Worm (Caenorhabditis elegans) whole organism, L4 larva: ENCODE data around the gene F53E4.1.

Source experiments
- D1046.2 ChIP-seq: fragments of 200-800 bp; sonication (Bioruptor generic); IDR thresholded peaks from 2 replicates; pipeline ENCODE4 v1.3.6; 2022; ENCODE audit warnings: missing genetic modification characterization, missing compliant biosample characterization
- F26F4.8 ChIP-seq: fragments of 200-800 bp; sonication (Bioruptor generic); conservative IDR thresholded peaks from 2 replicates; pipeline ENCODE4 v1.3.6; 2022; ENCODE audit warnings: missing genetic modification characterization, missing compliant biosample characterization
- F37D6.2 ChIP-seq: sonication (generic microtip); optimal IDR thresholded peaks from 2 replicates; lab custom pipeline; 2016; ENCODE audit warnings: mild to moderate bottlenecking, missing genetic modification characterization, missing compliant biosample characterization
- F49E8.2 ChIP-seq: sonication (generic microtip); optimal IDR thresholded peaks from 2 replicates; lab custom pipeline; 2016; ENCODE audit warnings: missing compliant biosample characterization, mild to moderate bottlenecking, missing genetic modification characterization, borderline replicate concordance
- Y48G9A.11 ChIP-seq: fragments of 200-800 bp; sonication (Bioruptor generic); IDR thresholded peaks from 2 replicates; pipeline ENCODE4 v1.3.6; 2022; ENCODE audit warnings: missing genetic modification reagents, missing genetic modification characterization, missing compliant biosample characterization
- Y5F2A.4 ChIP-seq: fragments of 200-800 bp; sonication (Bioruptor generic); optimal IDR thresholded peaks from 2 replicates; lab custom pipeline; 2018; ENCODE audit warnings: mild to moderate bottlenecking, missing genetic modification characterization, missing compliant biosample characterization
- ZK337.2 ChIP-seq: fragments of 200-800 bp; sonication (Bioruptor generic); IDR thresholded peaks from 2 replicates; pipeline ENCODE4 v1.3.6; 2022; ENCODE audit warnings: missing genetic modification reagents, missing genetic modification characterization, missing compliant biosample characterization
- aha-1 ChIP-seq: fragments of 150-350 bp; peaks from one replicate; lab custom pipeline; 2014; ENCODE audit warnings: missing biosample characterization, missing genetic modification characterization
- ceh-20 ChIP-seq: fragments of 200-800 bp; sonication (Bioruptor generic); IDR thresholded peaks from 2 replicates; pipeline ENCODE4 v1.3.6; 2022; ENCODE audit warnings: missing genetic modification reagents, missing genetic modification characterization, missing compliant biosample characterization
- ceh-28 ChIP-seq: fragments of 150-350 bp; optimal IDR thresholded peaks from 2 replicates; lab custom pipeline; 2014; ENCODE audit warnings: missing biosample characterization, missing genetic modification reagents, missing genetic modification characterization
- ceh-82 ChIP-seq: sonication (generic microtip); optimal IDR thresholded peaks from 2 replicates; lab custom pipeline; 2017; ENCODE audit warnings: missing biosample characterization, missing genetic modification characterization
- ces-1 ChIP-seq: fragments of 150-350 bp; sonication (generic microtip); optimal IDR thresholded peaks from 4 replicates; lab custom pipeline; 2014; ENCODE audit warnings: missing biosample characterization, missing genetic modification reagents, missing genetic modification characterization
- daf-16 ChIP-seq, 3 experiments: sonication (generic microtip); optimal IDR thresholded peaks; 2 replicates each; lab custom pipeline; 2016 to 2017; ENCODE audit warnings: missing genetic modification characterization in 3 of 3, missing genetic modification reagents in 3 of 3, mild to moderate bottlenecking in 2 of 3, missing compliant biosample characterization in 2 of 3, missing biosample characterization in 1 of 3, moderate library complexity in 1 of 3
- daf-19 ChIP-seq: fragments of 200-800 bp; sonication (Bioruptor generic); conservative IDR thresholded peaks from 2 replicates; pipeline ENCODE4 v1.3.6; 2022; ENCODE audit warnings: missing genetic modification characterization, missing compliant biosample characterization
- dmd-6 ChIP-seq: fragments of 200-800 bp; sonication (Bioruptor generic); IDR thresholded peaks from 2 replicates; pipeline ENCODE4 v1.3.6; 2022; ENCODE audit warnings: missing genetic modification reagents, missing genetic modification characterization, missing compliant biosample characterization
- duxl-1 ChIP-seq: sonication (generic microtip); optimal IDR thresholded peaks from 2 replicates; lab custom pipeline; 2016; ENCODE audit warnings: mild to moderate bottlenecking, missing genetic modification characterization, moderate library complexity, missing compliant biosample characterization; ENCODE audit not compliant: poor library complexity
- egl-43 ChIP-seq: fragments of 200-800 bp; sonication (Bioruptor generic); IDR thresholded peaks from 2 replicates; pipeline ENCODE4 v1.3.6; 2022; ENCODE audit warnings: missing genetic modification reagents, missing genetic modification characterization, missing compliant biosample characterization
- gei-8 ChIP-seq: fragments of 200-800 bp; sonication (Bioruptor generic); optimal IDR thresholded peaks from 2 replicates; lab custom pipeline; 2018; ENCODE audit warnings: mild to moderate bottlenecking, missing genetic modification characterization, missing compliant biosample characterization
- hif-1 ChIP-seq, 2 experiments: sonication (generic microtip); optimal IDR thresholded peaks; 2 replicates each; lab custom pipeline; 2016 to 2017; ENCODE audit warnings: missing compliant biosample characterization in 2 of 2, missing genetic modification characterization in 2 of 2, missing genetic modification reagents in 2 of 2, missing genotype in 2 of 2, mild to moderate bottlenecking in 1 of 2
- hlh-30 ChIP-seq: sonication (generic microtip); optimal IDR thresholded peaks from 2 replicates; lab custom pipeline; 2017; ENCODE audit warnings: antibody characterized with exemption, mild to moderate bottlenecking, missing genetic modification characterization, missing compliant biosample characterization; ENCODE audit not compliant: insufficient read depth
- hmg-1.1 ChIP-seq: fragments of 200-800 bp; sonication (Bioruptor generic); IDR thresholded peaks from 2 replicates; pipeline ENCODE4 v1.3.6; 2022; ENCODE audit warnings: missing genetic modification reagents, missing genetic modification characterization, missing compliant biosample characterization
- jun-1 ChIP-seq: fragments of 150-350 bp; optimal IDR thresholded peaks from 2 replicates; lab custom pipeline; 2014; ENCODE audit warnings: missing biosample characterization, missing genetic modification reagents, missing genetic modification characterization
- lim-7 ChIP-seq: fragments of 200-800 bp; sonication (Bioruptor generic); IDR thresholded peaks from 2 replicates; pipeline ENCODE4 v1.3.6; 2022; ENCODE audit warnings: missing genetic modification characterization, missing compliant biosample characterization
- lin-1 ChIP-seq: fragments of 200-800 bp; sonication (Bioruptor generic); IDR thresholded peaks from 2 replicates; pipeline ENCODE4 v1.3.6; 2022; ENCODE audit warnings: missing genetic modification reagents, missing genetic modification characterization, missing compliant biosample characterization
- lin-13 ChIP-seq: fragments of 150-350 bp; optimal IDR thresholded peaks from 2 replicates; lab custom pipeline; 2014; ENCODE audit warnings: missing biosample characterization, missing genetic modification reagents, missing genetic modification characterization
- lin-29 ChIP-seq: fragments of 200-800 bp; sonication (Bioruptor generic); IDR thresholded peaks from 2 replicates; pipeline ENCODE4 v1.3.6; 2022; ENCODE audit warnings: missing genetic modification reagents, missing genetic modification characterization, missing compliant biosample characterization
- mdt-29 ChIP-seq: fragments of 200-800 bp; sonication (Bioruptor generic); IDR thresholded peaks from 2 replicates; pipeline ENCODE4 v1.3.6; 2022; ENCODE audit warnings: missing genetic modification reagents, missing genetic modification characterization, missing compliant biosample characterization
- mep-1 ChIP-seq: fragments of 150-350 bp; sonication (generic microtip); optimal IDR thresholded peaks from 3 replicates; lab custom pipeline; 2014; ENCODE audit warnings: missing biosample characterization, missing genetic modification characterization
- mxl-2 ChIP-seq: fragments of 200-800 bp; sonication (Bioruptor generic); conservative IDR thresholded peaks from 2 replicates; pipeline ENCODE4 v1.3.6; 2022; ENCODE audit warnings: missing genetic modification reagents, missing genetic modification characterization, missing compliant biosample characterization
- mxl-3 ChIP-seq: fragments of 200-800 bp; sonication (Bioruptor generic); optimal IDR thresholded peaks from 2 replicates; lab custom pipeline; 2018; ENCODE audit warnings: mild to moderate bottlenecking, missing genetic modification characterization, missing compliant biosample characterization
- nhr-10 ChIP-seq: fragments of 150-350 bp; optimal IDR thresholded peaks from 2 replicates; lab custom pipeline; 2014; ENCODE audit warnings: missing biosample characterization, missing genetic modification characterization
- nhr-102 ChIP-seq: sonication (generic microtip); optimal IDR thresholded peaks from 2 replicates; lab custom pipeline; 2016; ENCODE audit warnings: mild to moderate bottlenecking, missing genetic modification characterization, moderate library complexity, missing compliant biosample characterization
- nhr-42 ChIP-seq: fragments of 200-800 bp; sonication (Bioruptor generic); IDR thresholded peaks from 2 replicates; pipeline ENCODE4 v1.3.6; 2022; ENCODE audit warnings: missing genetic modification characterization, missing compliant biosample characterization
- nhr-48 ChIP-seq: sonication (generic microtip); optimal IDR thresholded peaks from 2 replicates; lab custom pipeline; 2016; ENCODE audit warnings: mild to moderate bottlenecking, missing genetic modification characterization, missing compliant biosample characterization
- nhr-6 ChIP-seq: fragments of 150-350 bp; optimal IDR thresholded peaks from 2 replicates; lab custom pipeline; 2014; ENCODE audit warnings: missing biosample characterization, missing genetic modification characterization
- php-3 ChIP-seq: fragments of 200-800 bp; sonication (Bioruptor generic); IDR thresholded peaks from 2 replicates; pipeline ENCODE4 v1.3.6; 2022; ENCODE audit warnings: missing genetic modification reagents, missing genetic modification characterization, missing compliant biosample characterization
- pqm-1 ChIP-seq: sonication (generic microtip); optimal IDR thresholded peaks from 2 replicates; lab custom pipeline; 2017; ENCODE audit warnings: missing biosample characterization, missing genetic modification characterization
- saeg-2 ChIP-seq: fragments of 200-800 bp; sonication (Bioruptor generic); IDR thresholded peaks from 2 replicates; pipeline ENCODE4 v1.3.6; 2022; ENCODE audit warnings: missing genetic modification reagents, missing genetic modification characterization, missing compliant biosample characterization
- sdz-12 ChIP-seq: fragments of 200-800 bp; sonication (Bioruptor generic); optimal IDR thresholded peaks from 2 replicates; lab custom pipeline; 2018; ENCODE audit warnings: mild to moderate bottlenecking, missing genetic modification characterization, missing compliant biosample characterization
- skn-1 ChIP-seq: fragments of 150-350 bp; optimal IDR thresholded peaks from 2 replicates; lab custom pipeline; 2014; ENCODE audit warnings: missing biosample characterization, missing genetic modification characterization
- snpc-1.2 ChIP-seq: fragments of 200-800 bp; sonication (Bioruptor generic); IDR thresholded peaks from 2 replicates; pipeline ENCODE4 v1.3.6; 2022; ENCODE audit warnings: missing genetic modification reagents, missing genetic modification characterization, missing compliant biosample characterization
- snpc-4 ChIP-seq: fragments of 150-350 bp; optimal IDR thresholded peaks from 2 replicates; lab custom pipeline; 2014; ENCODE audit warnings: missing biosample characterization, missing genetic modification characterization
- tag-97 ChIP-seq: fragments of 200-800 bp; sonication (Bioruptor generic); IDR thresholded peaks from 2 replicates; pipeline ENCODE4 v1.3.6; 2022; ENCODE audit warnings: missing genetic modification characterization, missing compliant biosample characterization
- vab-7 ChIP-seq: fragments of 200-800 bp; sonication (Bioruptor generic); IDR thresholded peaks from 2 replicates; pipeline ENCODE4 v1.3.6; 2022; ENCODE audit warnings: missing genetic modification reagents, missing genetic modification characterization, missing compliant biosample characterization
- zag-1 ChIP-seq: fragments of 150-350 bp; optimal IDR thresholded peaks from 2 replicates; lab custom pipeline; 2014; ENCODE audit warnings: missing biosample characterization, missing genetic modification characterization
- zfp-2 ChIP-seq: sonication (generic microtip); optimal IDR thresholded peaks from 2 replicates; lab custom pipeline; 2016; ENCODE audit warnings: mild to moderate bottlenecking, missing genetic modification characterization, missing compliant biosample characterization
- zfp-3 ChIP-seq: fragments of 200-800 bp; sonication (Bioruptor generic); conservative IDR thresholded peaks from 2 replicates; pipeline ENCODE4 v1.3.6; 2022; ENCODE audit warnings: missing genetic modification reagents, missing genetic modification characterization, missing compliant biosample characterization
- zip-11 ChIP-seq: fragments of 200-800 bp; sonication (Bioruptor generic); IDR thresholded peaks from 2 replicates; pipeline ENCODE4 v1.3.6; 2022; ENCODE audit warnings: missing genetic modification characterization, missing compliant biosample characterization
- zip-2 ChIP-seq: fragments of 150-350 bp; optimal IDR thresholded peaks from 2 replicates; lab custom pipeline; 2014; ENCODE audit warnings: missing biosample characterization, missing genetic modification characterization

Gene F53E4.1

DNA sequence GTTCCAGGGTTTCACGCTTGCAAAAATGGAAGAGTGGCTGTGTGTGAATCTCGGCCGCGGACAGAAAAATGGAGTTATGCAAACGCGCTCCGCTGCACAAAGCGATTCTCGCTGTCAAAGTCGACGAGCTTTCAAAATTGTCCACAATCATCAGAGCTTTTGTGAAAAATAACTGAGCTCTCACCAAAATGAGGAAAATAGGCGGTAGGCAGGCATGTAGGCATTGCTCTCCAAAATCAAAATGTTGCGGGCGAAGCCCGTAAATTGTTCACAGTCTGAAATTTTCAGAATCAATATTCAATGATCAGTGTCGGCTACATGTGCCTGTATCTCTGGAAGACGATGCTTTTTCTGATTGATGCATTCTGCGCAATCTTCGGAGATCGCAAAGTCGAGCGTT lies 770 bp upstream of the F53E4.1 start, which contains the start of gene K06B4.4 (continued):
- TF ChIP-seq snpc-4 (no peak), mep-1 (tag; lab: Kevin White, UChicago) (no peak), pqm-1 (tag; lab: Kevin White, UChicago) (no peak), zip-11 (GFP tag; lab: Robert Waterston, UW) (no peak)

DNA sequence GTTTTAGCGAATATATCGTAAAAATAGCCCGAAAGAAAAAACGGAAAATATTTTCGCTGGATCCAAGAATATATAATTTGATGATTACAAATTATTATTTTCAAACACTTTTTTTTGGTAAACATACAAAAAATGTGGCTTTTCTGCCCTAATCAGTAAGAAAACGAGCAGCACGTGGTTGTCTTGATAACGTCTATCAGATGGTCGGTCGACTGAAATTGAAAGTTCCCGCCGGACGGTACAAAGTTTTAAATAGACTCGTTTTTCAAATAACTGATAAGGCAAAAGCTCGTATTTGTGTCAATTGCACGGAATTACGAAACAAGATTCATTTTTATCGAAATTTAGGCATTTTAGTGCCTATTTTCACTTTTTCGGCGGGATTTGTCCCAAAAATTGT lies 1.4 kb downstream of the F53E4.1 start:
- TF ChIP-seq zip-2 (tag; lab: Kevin White, UChicago) (no peak), nhr-48 (tag; lab: Kevin White, UChicago) (peak; percentile 68), php-3 (GFP tag; lab: Robert Waterston, UW) (peak; percentile 63; the same call in 1 of the 2 replicates), snpc-4 (no peak), tag-97 (no peak), nhr-102 (tag; lab: Kevin White, UChicago) (peak; percentile 70), sdz-12 (GFP tag; lab: Kevin White, UChicago) (no peak), daf-16 (GFP tag; optimal IDR thresholded peaks at IDR 0.05; lab: Kevin White, UChicago) (peak in 1 of 2 experiments; percentile 77), daf-16 (tag; optimal IDR thresholded peaks at IDR 0.05; lab: Kevin White, UChicago) (peak; percentile 99), ces-1 (GFP tag; lab: Kevin White, UChicago) (no peak), snpc-1.2 (GFP tag; lab: Robert Waterston, UW) (no peak), zag-1 (no peak), Y5F2A.4 (GFP tag; lab: Kevin White, UChicago) (no peak), mxl-3 (GFP tag; lab: Kevin White, UChicago) (peak; percentile 85), ceh-28 (tag; lab: Kevin White, UChicago) (no peak), daf-19 (GFP tag; lab: Robert Waterston, UW) (no peak), gei-8 (GFP tag; lab: Kevin White, UChicago) (no peak), ZK337.2 (GFP tag; lab: Robert Waterston, UW) (no peak), Y48G9A.11 (GFP tag; lab: Robert Waterston, UW) (no peak), ceh-82 (tag; lab: Kevin White, UChicago) (no peak), hmg-1.1 (GFP tag; lab: Robert Waterston, UW) (no peak), egl-43 (GFP tag; lab: Robert Waterston, UW) (no peak), aha-1 (tag; lab: Kevin White, UChicago) (no peak), dmd-6 (GFP tag; lab: Robert Waterston, UW) (peak; percentile 99), nhr-42 (no peak), F49E8.2 (tag; lab: Kevin White, UChicago) (no peak), hlh-30 (tag; lab: Kevin White, UChicago) (peak; percentile 61), lim-7 (GFP tag; lab: Robert Waterston, UW) (no peak), duxl-1 (tag; lab: Kevin White, UChicago) (no peak), mxl-2 (GFP tag; lab: Robert Waterston, UW) (no peak), hif-1 (tag; optimal IDR thresholded peaks at IDR 0.05; lab: Kevin White, UChicago) (peak in 1 of 2 experiments; percentile 80), lin-1 (GFP tag; lab: Robert Waterston, UW) (0 out of 2 replicates have a peak, but pooled peaks have one; percentile 47), saeg-2 (0 out of 2 replicates have a peak, but pooled peaks have one; percentile 27), nhr-10 (tag; lab: Kevin White, UChicago) (no peak), vab-7 (GFP tag; lab: Robert Waterston, UW) (no peak), ceh-20 (GFP tag; lab: Robert Waterston, UW) (no peak), skn-1 (tag; lab: Kevin White, UChicago) (no peak), F37D6.2 (no peak), F26F4.8 (GFP tag; lab: Robert Waterston, UW) (no peak), lin-13 (GFP tag; lab: Kevin White, UChicago) (no peak), mdt-29 (GFP tag; lab: Robert Waterston, UW) (0 out of 2 replicates have a peak, but pooled peaks have one; percentile 24), lin-29 (GFP tag; lab: Robert Waterston, UW) (no peak), nhr-6 (no peak), D1046.2 (GFP tag; lab: Robert Waterston, UW) (no peak), jun-1 (no peak), zfp-2 (tag; lab: Kevin White, UChicago) (no peak), zfp-3 (no peak)
